Worm (Caenorhabditis elegans) whole organism, L4 larva: ENCODE data around the gene clec-3.

ENCODE experiments used
- D1046.2 ChIP-seq: fragments of 200-800 bp; sonication (Bioruptor generic); IDR thresholded peaks from 2 replicates; pipeline ENCODE4 v1.3.6; 2022; ENCODE audit warnings: missing genetic modification characterization, missing compliant biosample characterization
- F10B5.3 ChIP-seq: sonication (generic microtip); optimal IDR thresholded peaks from 2 replicates; lab custom pipeline; 2016; ENCODE audit warnings: mild to moderate bottlenecking, missing genetic modification characterization, missing compliant biosample characterization
- F37D6.2 ChIP-seq: sonication (generic microtip); optimal IDR thresholded peaks from 2 replicates; lab custom pipeline; 2016; ENCODE audit warnings: mild to moderate bottlenecking, missing genetic modification characterization, missing compliant biosample characterization
- Y48G9A.11 ChIP-seq: fragments of 200-800 bp; sonication (Bioruptor generic); IDR thresholded peaks from 2 replicates; pipeline ENCODE4 v1.3.6; 2022; ENCODE audit warnings: missing genetic modification reagents, missing genetic modification characterization, missing compliant biosample characterization
- Y75B8A.6 ChIP-seq: fragments of 200-800 bp; sonication (Bioruptor generic); IDR thresholded peaks from 2 replicates; pipeline ENCODE4 v1.3.6; 2022; ENCODE audit warnings: missing genetic modification reagents, missing genetic modification characterization, missing compliant biosample characterization
- ZK546.5 ChIP-seq, 2 experiments: sonication (generic microtip); optimal IDR thresholded peaks; 2 replicates each; lab custom pipeline; 2017; ENCODE audit warnings: missing biosample characterization in 2 of 2, missing genetic modification characterization in 2 of 2
- aha-1 ChIP-seq: fragments of 150-350 bp; peaks from one replicate; lab custom pipeline; 2014; ENCODE audit warnings: missing biosample characterization, missing genetic modification characterization
- ceh-28 ChIP-seq: fragments of 150-350 bp; optimal IDR thresholded peaks from 2 replicates; lab custom pipeline; 2014; ENCODE audit warnings: missing biosample characterization, missing genetic modification reagents, missing genetic modification characterization
- ces-1 ChIP-seq: fragments of 150-350 bp; sonication (generic microtip); optimal IDR thresholded peaks from 4 replicates; lab custom pipeline; 2014; ENCODE audit warnings: missing biosample characterization, missing genetic modification reagents, missing genetic modification characterization
- cey-2 ChIP-seq: sonication (generic microtip); optimal IDR thresholded peaks from 3 replicates; lab custom pipeline; 2017; ENCODE audit warnings: missing genetic modification characterization, mild to moderate bottlenecking, missing compliant biosample characterization, antibody characterized with exemption, borderline replicate concordance; ENCODE audit not compliant: insufficient read depth
- dmd-9 ChIP-seq: fragments of 200-800 bp; sonication (Bioruptor generic); IDR thresholded peaks from 2 replicates; pipeline ENCODE4 v1.3.6; 2022; ENCODE audit warnings: missing genetic modification reagents, missing genetic modification characterization, missing compliant biosample characterization
- gei-8 ChIP-seq: fragments of 200-800 bp; sonication (Bioruptor generic); optimal IDR thresholded peaks from 2 replicates; lab custom pipeline; 2018; ENCODE audit warnings: mild to moderate bottlenecking, missing genetic modification characterization, missing compliant biosample characterization
- hif-1 ChIP-seq, 2 experiments: sonication (generic microtip); optimal IDR thresholded peaks; 2 replicates each; lab custom pipeline; 2016 to 2017; ENCODE audit warnings: missing compliant biosample characterization in 2 of 2, missing genetic modification characterization in 2 of 2, missing genetic modification reagents in 2 of 2, missing genotype in 2 of 2, mild to moderate bottlenecking in 1 of 2
- lin-1 ChIP-seq: fragments of 200-800 bp; sonication (Bioruptor generic); IDR thresholded peaks from 2 replicates; pipeline ENCODE4 v1.3.6; 2022; ENCODE audit warnings: missing genetic modification reagents, missing genetic modification characterization, missing compliant biosample characterization
- lin-39 ChIP-seq: fragments of 150-350 bp; optimal IDR thresholded peaks from 2 replicates; lab custom pipeline; 2014; ENCODE audit warnings: missing biosample characterization, missing genetic modification reagents, missing genetic modification characterization
- mdl-1 ChIP-seq, 2 experiments: fragments of 150-350 bp in 1 of 2; sonication (generic microtip) in 1 of 2; optimal IDR thresholded peaks; 2 replicates each; lab custom pipeline; 2014 to 2017; ENCODE audit warnings: missing biosample characterization in 2 of 2, missing genetic modification characterization in 2 of 2
- mes-2 ChIP-seq: sonication (generic microtip); optimal IDR thresholded peaks from 2 replicates; lab custom pipeline; 2016; ENCODE audit warnings: missing genotype, mild to moderate bottlenecking, missing genetic modification characterization, missing compliant biosample characterization; ENCODE audit not compliant: poor library complexity, severe bottlenecking
- mxl-2 ChIP-seq: fragments of 200-800 bp; sonication (Bioruptor generic); conservative IDR thresholded peaks from 2 replicates; pipeline ENCODE4 v1.3.6; 2022; ENCODE audit warnings: missing genetic modification reagents, missing genetic modification characterization, missing compliant biosample characterization
- mxl-3 ChIP-seq: fragments of 200-800 bp; sonication (Bioruptor generic); optimal IDR thresholded peaks from 2 replicates; lab custom pipeline; 2018; ENCODE audit warnings: mild to moderate bottlenecking, missing genetic modification characterization, missing compliant biosample characterization
- nhr-102 ChIP-seq: sonication (generic microtip); optimal IDR thresholded peaks from 2 replicates; lab custom pipeline; 2016; ENCODE audit warnings: mild to moderate bottlenecking, missing genetic modification characterization, moderate library complexity, missing compliant biosample characterization
- nhr-237 ChIP-seq: sonication (generic microtip); optimal IDR thresholded peaks from 2 replicates; lab custom pipeline; 2017; ENCODE audit warnings: missing biosample characterization, missing genetic modification characterization
- php-3 ChIP-seq: fragments of 200-800 bp; sonication (Bioruptor generic); IDR thresholded peaks from 2 replicates; pipeline ENCODE4 v1.3.6; 2022; ENCODE audit warnings: missing genetic modification reagents, missing genetic modification characterization, missing compliant biosample characterization
- snpc-1.2 ChIP-seq: fragments of 200-800 bp; sonication (Bioruptor generic); IDR thresholded peaks from 2 replicates; pipeline ENCODE4 v1.3.6; 2022; ENCODE audit warnings: missing genetic modification reagents, missing genetic modification characterization, missing compliant biosample characterization
- tra-1 ChIP-seq: fragments of 200-800 bp; sonication (Bioruptor generic); IDR thresholded peaks from 2 replicates; pipeline ENCODE4 v1.3.6; 2022; ENCODE audit warnings: missing genetic modification reagents, missing genetic modification characterization, missing compliant biosample characterization
- unc-39 ChIP-seq: sonication (generic microtip); optimal IDR thresholded peaks from 2 replicates; lab custom pipeline; 2017; ENCODE audit warnings: missing biosample characterization, missing genetic modification characterization
- unc-62 ChIP-seq, 3 experiments: fragments of 150-350 bp in 1 of 3; sonication (generic microtip); optimal IDR thresholded peaks in 2 of 3; peaks in 1 of 3; 1 replicate in 1 of 3; 2 replicates in 2 of 3; lab custom pipeline; 2014 to 2017; ENCODE audit warnings: missing biosample characterization in 3 of 3, missing genetic modification characterization in 3 of 3, missing genetic modification reagents in 3 of 3, missing genotype in 1 of 3
- vab-7 ChIP-seq: fragments of 200-800 bp; sonication (Bioruptor generic); IDR thresholded peaks from 2 replicates; pipeline ENCODE4 v1.3.6; 2022; ENCODE audit warnings: missing genetic modification reagents, missing genetic modification characterization, missing compliant biosample characterization
- zag-1 ChIP-seq: fragments of 150-350 bp; optimal IDR thresholded peaks from 2 replicates; lab custom pipeline; 2014; ENCODE audit warnings: missing biosample characterization, missing genetic modification characterization
- zfp-3 ChIP-seq: fragments of 200-800 bp; sonication (Bioruptor generic); conservative IDR thresholded peaks from 2 replicates; pipeline ENCODE4 v1.3.6; 2022; ENCODE audit warnings: missing genetic modification reagents, missing genetic modification characterization, missing compliant biosample characterization
- ztf-7 ChIP-seq: fragments of 150-350 bp; optimal IDR thresholded peaks from 2 replicates; lab custom pipeline; 2014; ENCODE audit warnings: missing biosample characterization, missing genetic modification characterization

Gene clec-3

ce11 chrII:3019807-3020206, at the start of gene clec-3:
Gene clec-3, minus strand, starts transcription at chrII:3019907.
- no peak for TF ChIP-seq ztf-7
- TF ChIP-seq snpc-1.2 (GFP tag; lab: Robert Waterston, UW) = no peak
- no peak for TF ChIP-seq D1046.2
- TF ChIP-seq ceh-28 = no peak
- no peak for TF ChIP-seq mxl-2 (GFP tag; lab: Robert Waterston, UW)
- no peak for TF ChIP-seq unc-62 (GFP tag; optimal IDR thresholded peaks at IDR 0.05 in 1 of 2; lab: Kevin White, UChicago)
- TF ChIP-seq unc-62 (tag; optimal IDR thresholded peaks at IDR 0.05; lab: Kevin White, UChicago) = no peak
- no peak for TF ChIP-seq Y75B8A.6 (GFP tag; lab: Robert Waterston, UW)
- no peak for TF ChIP-seq tra-1
- no peak for TF ChIP-seq cey-2 (tag; lab: Kevin White, UChicago)
- no peak for TF ChIP-seq zfp-3 (GFP tag; lab: Robert Waterston, UW)
- TF ChIP-seq F37D6.2 (tag; lab: Kevin White, UChicago) = no peak
- TF ChIP-seq mxl-3 (GFP tag; lab: Kevin White, UChicago) = no peak
- no peak for TF ChIP-seq lin-39 (tag; lab: Kevin White, UChicago)

ce11 chrII:3068646-3069045, 48.9 kb upstream of the clec-3 start:
- no peak for TF ChIP-seq mes-2 (tag; lab: Kevin White, UChicago)
- no peak for TF ChIP-seq zag-1
- no peak for TF ChIP-seq nhr-102 (tag; lab: Kevin White, UChicago)
- TF ChIP-seq tra-1 = no peak
- no peak for TF ChIP-seq nhr-237 (tag; lab: Kevin White, UChicago)
- no peak for TF ChIP-seq F10B5.3 (tag; lab: Kevin White, UChicago)
- TF ChIP-seq snpc-1.2 (GFP tag; lab: Robert Waterston, UW) = no peak
- TF ChIP-seq gei-8 (GFP tag; lab: Kevin White, UChicago) = no peak
- no peak for TF ChIP-seq ztf-7
- peak; percentile 61 for TF ChIP-seq aha-1
- TF ChIP-seq dmd-9 (GFP tag; lab: Robert Waterston, UW) = no peak
- TF ChIP-seq ZK546.5 (tag; optimal IDR thresholded peaks at IDR 0.05; lab: Kevin White, UChicago) = no peak
- peak; percentile 55 for TF ChIP-seq ceh-28
- no peak for TF ChIP-seq Y48G9A.11

DNA sequence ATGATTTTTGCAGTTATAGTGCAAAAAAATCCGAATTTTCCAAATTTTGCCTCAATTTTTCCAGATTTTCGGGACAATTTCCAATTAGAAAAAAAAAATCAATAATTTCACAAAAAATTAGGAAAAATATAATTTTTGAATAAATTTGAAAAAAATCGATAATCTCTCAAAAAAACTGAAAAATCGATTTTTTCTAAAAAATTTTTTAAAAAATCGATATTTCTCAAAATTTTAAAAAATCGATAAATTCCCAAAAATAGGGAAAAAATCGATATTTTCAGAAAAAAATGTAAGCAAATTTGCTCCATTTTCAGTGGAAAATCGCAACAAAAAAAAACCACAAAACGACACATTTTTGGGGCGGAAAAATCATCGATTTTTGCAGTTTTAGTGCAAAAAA, 48.2 kb upstream of the clec-3 start:
- TF ChIP-seq ces-1 (no peak), aha-1 (peak; percentile 86)

DNA sequence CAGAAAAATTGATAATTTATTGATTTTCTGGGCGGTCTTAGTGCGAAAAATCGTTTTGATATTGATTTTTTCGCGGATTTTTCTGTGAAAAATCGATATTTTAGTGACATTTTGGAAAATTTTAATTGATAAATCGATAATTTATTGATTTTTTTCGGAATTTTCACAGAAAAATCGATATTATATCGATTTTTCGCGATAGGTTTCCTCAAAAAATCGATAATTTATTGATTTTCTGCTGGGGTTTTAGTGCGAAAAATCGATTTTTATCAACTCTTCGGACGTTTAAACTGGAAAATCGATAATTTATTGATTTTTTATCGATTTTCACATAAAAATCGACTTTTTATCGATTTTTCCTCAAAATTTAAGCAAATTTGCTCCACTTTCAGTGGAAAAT, 47.7 kb upstream of the clec-3 start:
- TF ChIP-seq ceh-28 (peak; percentile 96), tra-1 (no peak)

ce11 chrII:3066401-3066800, 46.7 kb upstream of the clec-3 start:
- no peak for TF ChIP-seq mdl-1 (tag; optimal IDR thresholded peaks at IDR 0.05; lab: Kevin White, UChicago)
- TF ChIP-seq php-3 (GFP tag; lab: Robert Waterston, UW) = no peak
- peak; percentile 81 for TF ChIP-seq ceh-28
- TF ChIP-seq hif-1 (tag; optimal IDR thresholded peaks at IDR 0.05; lab: Kevin White, UChicago) = no peak
- TF ChIP-seq, all 104 proteins: peak for 1

ce11 chrII:3065086-3065485, 45.4 kb upstream of the clec-3 start:
- no peak for TF ChIP-seq mes-2 (tag; lab: Kevin White, UChicago)
- no peak for TF ChIP-seq unc-39
- no peak for TF ChIP-seq vab-7 (GFP tag; lab: Robert Waterston, UW)
- peak; percentile 12 for TF ChIP-seq ceh-28

ce11 chrII:3064631-3065030, 44.9 kb upstream of the clec-3 start:
- TF ChIP-seq ceh-28 (peak; percentile 70), lin-1 (GFP tag; lab: Robert Waterston, UW) (no peak)
